Worm (Caenorhabditis elegans): Measurements from ENCODE around the gene sra-7.

The sra-7 gene

DNA sequence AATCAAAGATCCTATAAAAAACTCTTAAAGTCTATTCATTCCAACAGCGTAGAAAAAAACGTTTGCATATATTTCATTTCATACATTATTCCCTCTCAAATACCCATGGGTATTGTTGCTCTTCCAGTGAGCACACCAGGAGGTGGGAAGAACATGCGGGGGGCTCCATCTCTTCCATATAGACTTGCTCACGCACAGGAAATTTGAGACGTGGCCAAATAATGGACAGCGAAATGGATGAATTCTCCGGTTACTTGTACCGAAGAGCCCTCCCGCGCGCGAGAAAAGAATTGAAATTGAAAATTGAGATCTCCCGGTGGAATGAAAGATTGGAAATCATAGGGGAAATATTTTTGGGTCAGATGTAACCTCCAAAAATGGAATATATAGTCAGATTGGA is 33.1 kb downstream of the sra-7 start:
- TF ChIP-seq egl-5 (tag; optimal IDR thresholded peaks at IDR 0.05) (no peak), pha-4 (tag; optimal IDR thresholded peaks at IDR 0.05) (peak; percentile 2), jun-1 (tag; optimal IDR thresholded peaks at IDR 0.05) (no peak), nhr-25 (tag; optimal IDR thresholded peaks at IDR 0.05) (no peak)

DNA sequence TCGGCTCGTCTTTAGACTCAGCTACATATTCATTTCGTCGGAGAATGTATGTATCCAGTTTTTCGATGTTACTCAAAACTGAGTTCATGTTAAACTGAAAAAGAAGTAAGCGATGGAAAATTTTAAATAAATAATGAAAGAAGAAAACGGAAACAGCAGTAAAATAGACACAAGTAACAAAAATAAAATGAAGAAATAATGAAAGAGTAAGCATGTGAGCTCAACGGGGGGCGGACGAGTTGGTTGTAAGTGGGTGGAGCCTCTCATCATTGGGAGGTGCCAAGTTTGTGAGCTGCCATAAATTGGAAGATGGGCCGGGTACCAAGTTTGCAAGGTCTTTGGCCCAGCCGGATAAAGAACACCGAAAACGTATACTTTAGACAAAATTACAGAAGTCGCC is 39.0 kb downstream of the sra-7 start, which contains the start of gene wee-1.1:
Gene wee-1.1, minus strand, starts transcription at position 101 of the 400 bp plus-strand sequence.
- TF ChIP-seq jun-1 (tag; optimal IDR thresholded peaks at IDR 0.05) (no peak), elt-3 (tag; optimal IDR thresholded peaks at IDR 0.05) (no peak), snpc-4 (tag; optimal IDR thresholded peaks at IDR 0.05) (no peak), nhr-67 (tag; optimal IDR thresholded peaks at IDR 0.05) (no peak), fos-1 (tag; optimal IDR thresholded peaks at IDR 0.05) (no peak), aly-2 (tag; optimal IDR thresholded peaks at IDR 0.05) (no peak), mml-1 (tag; optimal IDR thresholded peaks at IDR 0.05) (no peak), ceh-28 (tag; optimal IDR thresholded peaks at IDR 0.05) (no peak), nhr-25 (tag; optimal IDR thresholded peaks at IDR 0.05) (no peak), ztf-4 (tag; optimal IDR thresholded peaks at IDR 0.05) (no peak), nhr-43 (tag; optimal IDR thresholded peaks at IDR 0.05; ENCODE audit: poor library complexity, severe bottlenecking) (no peak), sea-2 (GFP tag; optimal IDR thresholded peaks at IDR 0.05) (no peak), pha-4 (tag; optimal IDR thresholded peaks at IDR 0.05) (no peak), pqm-1 (tag; optimal IDR thresholded peaks at IDR 0.05) (no peak), nfya-1 (tag; optimal IDR thresholded peaks at IDR 0.05; ENCODE audit: insufficient read depth) (no peak)

DNA sequence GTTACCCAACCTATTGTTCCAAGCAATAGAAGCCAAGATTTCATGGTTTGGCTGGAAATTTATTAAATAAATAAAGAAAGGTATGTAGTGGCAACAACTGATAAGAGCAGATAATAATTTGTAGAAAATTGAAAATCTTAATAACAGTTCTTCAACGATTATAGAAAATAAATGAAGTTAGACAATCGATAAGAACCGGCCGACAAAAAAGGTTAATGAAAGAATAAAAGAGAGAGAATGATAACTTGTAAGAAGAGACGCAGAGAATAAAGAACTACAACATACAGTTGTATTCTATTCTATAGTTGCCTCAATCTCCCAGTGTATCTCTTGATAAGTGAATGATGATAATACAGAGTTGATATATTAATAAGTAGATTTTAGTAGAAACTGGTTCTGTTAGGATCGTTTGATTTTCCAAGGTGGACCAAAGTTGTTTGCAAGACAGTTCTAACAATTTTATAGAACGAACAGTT is 42.3 kb downstream of the sra-7 start, which contains the start of gene ugt-58:
Gene ugt-58, minus strand, starts transcription at position 51 of the 476 bp plus-strand sequence.
- TF ChIP-seq ceh-9 (tag; optimal IDR thresholded peaks at IDR 0.05): no peak
- no peak for TF ChIP-seq R02D3.7 (tag; optimal IDR thresholded peaks at IDR 0.05)
- TF ChIP-seq pha-4 (tag; optimal IDR thresholded peaks at IDR 0.05): no peak
- no peak for TF ChIP-seq pqm-1 (tag; optimal IDR thresholded peaks at IDR 0.05)
- TF ChIP-seq nhr-23 (tag; optimal IDR thresholded peaks at IDR 0.05): peak; percentile 57
- TF ChIP-seq elt-3 (tag; optimal IDR thresholded peaks at IDR 0.05): peak in 1 of 3 experiments; percentile 49
- peak; percentile 66 for TF ChIP-seq elt-2 (tag; optimal IDR thresholded peaks at IDR 0.05)
- no peak for TF ChIP-seq unc-39 (tag; optimal IDR thresholded peaks at IDR 0.05)
- TF ChIP-seq nhr-67 (tag; optimal IDR thresholded peaks at IDR 0.05): no peak
- TF ChIP-seq lsy-12 (tag; optimal IDR thresholded peaks at IDR 0.05): no peak
- TF ChIP-seq daf-12 (tag; optimal IDR thresholded peaks at IDR 0.05): no peak
- peak; percentile 7 for TF ChIP-seq nhr-25 (tag; optimal IDR thresholded peaks at IDR 0.05)
- TF ChIP-seq nhr-11 (tag; optimal IDR thresholded peaks at IDR 0.05): peak; percentile 31
- no peak for TF ChIP-seq ama-1 (optimal IDR thresholded peaks at IDR 0.05)
- no peak for TF ChIP-seq fkh-10 (GFP tag; optimal IDR thresholded peaks at IDR 0.05)
- no peak for TF ChIP-seq jun-1 (tag; optimal IDR thresholded peaks at IDR 0.05)
- TF ChIP-seq fos-1 (tag; optimal IDR thresholded peaks at IDR 0.05): no peak
- TF ChIP-seq nfya-1 (tag; optimal IDR thresholded peaks at IDR 0.05; ENCODE audit: insufficient read depth): no peak
- no peak for TF ChIP-seq nhr-76 (tag; optimal IDR thresholded peaks at IDR 0.05)
- TF ChIP-seq ceh-28 (tag; optimal IDR thresholded peaks at IDR 0.05): peak; percentile 64

DNA sequence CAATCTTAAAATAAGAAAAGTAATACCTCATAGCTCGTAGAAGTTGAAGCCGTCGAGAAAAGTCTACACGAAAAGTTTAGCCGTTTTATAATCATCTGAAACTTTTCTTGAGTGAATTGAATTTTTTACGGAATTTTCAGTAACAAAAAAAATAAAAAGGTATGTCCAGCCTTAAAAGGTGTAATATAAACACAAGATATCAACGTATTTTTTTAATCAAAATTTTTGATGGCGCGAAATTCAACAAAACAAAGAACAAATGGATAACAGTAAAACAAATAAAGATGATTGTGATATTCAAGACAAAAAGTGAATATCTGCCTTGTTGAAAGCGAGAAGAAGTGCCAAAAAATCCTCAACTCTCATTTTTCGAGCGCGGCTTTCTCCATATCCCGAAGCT is 45.2 kb downstream of the sra-7 start, which contains the start of gene eral-1:
Gene eral-1, minus strand, starts transcription at position 101 of the 400 bp plus-strand sequence.
- TF ChIP-seq elt-3 (tag; optimal IDR thresholded peaks at IDR 0.05) (no peak), lsy-12 (tag; optimal IDR thresholded peaks at IDR 0.05) (no peak), lin-15B (tag; optimal IDR thresholded peaks at IDR 0.05) (no peak), pha-4 (tag; optimal IDR thresholded peaks at IDR 0.05) (no peak), lin-39 (tag; optimal IDR thresholded peaks at IDR 0.05) (no peak), fkh-10 (GFP tag; optimal IDR thresholded peaks at IDR 0.05) (no peak), pqm-1 (tag; optimal IDR thresholded peaks at IDR 0.05) (no peak), skn-1 (tag; optimal IDR thresholded peaks at IDR 0.05) (no peak), fkh-2 (tag; optimal IDR thresholded peaks at IDR 0.05) (no peak), aly-2 (tag; optimal IDR thresholded peaks at IDR 0.05) (no peak), jun-1 (tag; optimal IDR thresholded peaks at IDR 0.05) (no peak)

DNA sequence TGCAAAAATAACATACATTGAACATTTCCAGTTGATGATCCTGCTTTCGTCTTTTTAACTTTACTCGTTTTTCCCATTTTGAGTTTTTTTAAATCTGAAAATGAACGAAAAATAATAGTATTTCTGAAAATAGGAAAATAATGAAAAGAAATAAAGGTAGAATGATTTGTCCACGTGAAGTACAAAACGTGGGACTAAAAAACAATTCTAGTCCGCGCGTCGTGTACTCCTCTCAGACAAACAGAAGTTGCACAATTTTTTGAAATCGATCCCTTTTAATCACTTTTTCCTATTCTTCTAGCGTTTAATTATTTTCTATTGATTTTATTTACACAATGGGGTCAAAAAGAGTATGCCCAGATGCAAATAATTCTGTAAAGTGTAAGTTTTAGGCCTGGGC is 46.6 kb downstream of the sra-7 start, which contains the start of the genes E02H1.1 and tag-124:
Gene E02H1.1, minus strand, starts transcription at position 94 of the 400 bp plus-strand sequence.
Gene tag-124, plus strand, starts transcription at position 222 of the 400 bp plus-strand sequence.
- TF ChIP-seq fos-1 (tag; optimal IDR thresholded peaks at IDR 0.05) (no peak), nhr-237 (tag; optimal IDR thresholded peaks at IDR 0.05) (no peak), nhr-67 (tag; optimal IDR thresholded peaks at IDR 0.05) (no peak), sea-2 (GFP tag; optimal IDR thresholded peaks at IDR 0.05) (no peak), lsy-12 (tag; optimal IDR thresholded peaks at IDR 0.05) (peak; percentile 72), ceh-9 (tag; optimal IDR thresholded peaks at IDR 0.05) (no peak), fkh-2 (tag; optimal IDR thresholded peaks at IDR 0.05) (no peak), R02D3.7 (tag; optimal IDR thresholded peaks at IDR 0.05) (no peak), pha-4 (tag; optimal IDR thresholded peaks at IDR 0.05) (peak; percentile 77), elt-1 (tag; optimal IDR thresholded peaks at IDR 0.05) (no peak), jun-1 (tag; optimal IDR thresholded peaks at IDR 0.05) (no peak), mdl-1 (tag; optimal IDR thresholded peaks at IDR 0.05) (no peak), snpc-4 (tag; optimal IDR thresholded peaks at IDR 0.05) (peak; percentile 62), ama-1 (optimal IDR thresholded peaks at IDR 0.05) (no peak), nhr-23 (tag; optimal IDR thresholded peaks at IDR 0.05) (peak; percentile 87), hmg-11 (tag; optimal IDR thresholded peaks at IDR 0.05) (peak; percentile 35), zag-1 (tag; optimal IDR thresholded peaks at IDR 0.05) (no peak), nhr-28 (tag; optimal IDR thresholded peaks at IDR 0.05) (no peak), ceh-16 (tag; optimal IDR thresholded peaks at IDR 0.05) (no peak), lin-39 (tag; optimal IDR thresholded peaks at IDR 0.05) (no peak), ceh-82 (tag; optimal IDR thresholded peaks at IDR 0.05) (no peak), lin-15B (tag; optimal IDR thresholded peaks at IDR 0.05) (peak; percentile 76), egl-27 (tag; optimal IDR thresholded peaks at IDR 0.05) (no peak), elt-3 (tag; optimal IDR thresholded peaks at IDR 0.05) (no peak), ztf-11 (tag; optimal IDR thresholded peaks at IDR 0.05) (no peak), nhr-12 (tag; optimal IDR thresholded peaks at IDR 0.05) (no peak)

Data from whole organism, L3 larva.